Fruit fly (Drosophila melanogaster) whole organism, embryonic: ENCODE data around the gene Jon25Bi.

ENCODE experiments used
- Asciz ChIP-seq: fragments of 200-800 bp; sonication (Bioruptor generic); optimal IDR thresholded peaks from 2 replicates; lab custom pipeline; 2017; ENCODE audit warnings: missing biosample characterization, mild to moderate bottlenecking, missing genetic modification characterization, missing genetic modification reagents
- CG1024 ChIP-seq: fragments of 200-800 bp; sonication (Bioruptor generic); IDR thresholded peaks from 2 replicates; pipeline ENCODE4 v1.3.6; 2022; ENCODE audit warnings: missing biosample characterization, missing genetic modification characterization
- CG10274 ChIP-seq: fragments of 200-800 bp; sonication (Bioruptor generic); optimal IDR thresholded peaks from 3 replicates; lab custom pipeline; 2017; ENCODE audit warnings: missing biosample characterization, mild to moderate bottlenecking, missing genetic modification characterization
- CG11560 ChIP-seq: fragments of 200-800 bp; sonication (Bioruptor generic); IDR thresholded peaks from 3 replicates; pipeline ENCODE4 v1.3.6; 2022; ENCODE audit warnings: missing biosample characterization, missing genetic modification characterization
- CG12104 ChIP-seq: fragments of 200-800 bp; sonication (Bioruptor generic); optimal IDR thresholded peaks from 3 replicates; lab custom pipeline; 2016; ENCODE audit warnings: missing biosample characterization, missing genetic modification characterization
- CG12155 ChIP-seq: fragments of 200-800 bp; sonication (Bioruptor generic); optimal IDR thresholded peaks from 3 replicates; lab custom pipeline; 2016; ENCODE audit warnings: missing biosample characterization, missing genetic modification characterization
- CG12299 ChIP-seq: fragments of 200-800 bp; sonication (Bioruptor generic); optimal IDR thresholded peaks from 2 replicates; lab custom pipeline; 2018; ENCODE audit warnings: missing biosample characterization, mild to moderate bottlenecking, missing genetic modification characterization
- CG13287 ChIP-seq: fragments of 200-800 bp; sonication (Bioruptor generic); IDR thresholded peaks from 2 replicates; pipeline ENCODE4 v1.3.6; 2022; ENCODE audit warnings: missing biosample characterization, missing genetic modification characterization; ENCODE audit not compliant: partially characterized antibody
- CG14667 ChIP-seq: fragments of 200-800 bp; sonication (Bioruptor generic); IDR thresholded peaks from 2 replicates; pipeline ENCODE4 v1.3.6; 2022; ENCODE audit warnings: missing biosample characterization, missing genetic modification characterization
- CG15073 ChIP-seq: fragments of 200-800 bp; sonication (Bioruptor generic); optimal IDR thresholded peaks from 2 replicates; lab custom pipeline; 2016; ENCODE audit warnings: missing biosample characterization, missing genetic modification characterization
- CG17359 ChIP-seq: fragments of 200-800 bp; sonication (Bioruptor generic); optimal IDR thresholded peaks from 3 replicates; lab custom pipeline; 2018; ENCODE audit warnings: missing biosample characterization, mild to moderate bottlenecking, missing genetic modification characterization, moderate library complexity
- CG17385 ChIP-seq: fragments of 200-800 bp; sonication (Bioruptor generic); optimal IDR thresholded peaks from 3 replicates; lab custom pipeline; 2018; ENCODE audit warnings: missing biosample characterization, mild to moderate bottlenecking, missing genetic modification characterization
- CG18011 ChIP-seq: fragments of 200-800 bp; sonication (Bioruptor generic); optimal IDR thresholded peaks from 2 replicates; lab custom pipeline; 2017; ENCODE audit warnings: missing biosample characterization, missing genetic modification characterization, mild to moderate bottlenecking, moderate library complexity, missing genotype
- CG4328 ChIP-seq: fragments of 200-800 bp; sonication (Bioruptor generic); optimal IDR thresholded peaks from 3 replicates; lab custom pipeline; 2017; ENCODE audit warnings: missing biosample characterization, missing genetic modification reagents, missing genetic modification characterization
- CG4424 ChIP-seq: fragments of 200-800 bp; sonication (Bioruptor generic); optimal IDR thresholded peaks from 3 replicates; lab custom pipeline; 2016; ENCODE audit warnings: missing biosample characterization, missing genetic modification characterization
- CG4707 ChIP-seq: fragments of 200-800 bp; sonication (Bioruptor generic); optimal IDR thresholded peaks from 2 replicates; lab custom pipeline; 2018; ENCODE audit warnings: missing biosample characterization, mild to moderate bottlenecking, missing genetic modification characterization, moderate library complexity
- CG4854 ChIP-seq: fragments of 200-800 bp; sonication (Bioruptor generic); optimal IDR thresholded peaks from 2 replicates; lab custom pipeline; 2016; ENCODE audit warnings: missing biosample characterization, missing genetic modification characterization, inconsistent platforms
- CG6272 ChIP-seq: fragments of 200-800 bp; sonication (Bioruptor generic); IDR thresholded peaks from 2 replicates; pipeline ENCODE4 v1.3.6; 2022; ENCODE audit warnings: missing biosample characterization, missing genetic modification characterization
- CG6854 ChIP-seq: fragments of 200-800 bp; sonication (Bioruptor generic); optimal IDR thresholded peaks from 3 replicates; lab custom pipeline; 2017; ENCODE audit warnings: missing biosample characterization, mild to moderate bottlenecking, missing genetic modification characterization
- CG7786 ChIP-seq: fragments of 200-800 bp; sonication (Bioruptor generic); optimal IDR thresholded peaks from 2 replicates; lab custom pipeline; 2016; ENCODE audit warnings: missing biosample characterization, missing genetic modification characterization
- CG7839 ChIP-seq: fragments of 200-800 bp; sonication (Bioruptor generic); optimal IDR thresholded peaks from 3 replicates; lab custom pipeline; 2018; ENCODE audit warnings: missing biosample characterization, mild to moderate bottlenecking, missing genetic modification characterization, moderate library complexity
- CG8388 ChIP-seq: fragments of 200-800 bp; sonication (Bioruptor generic); optimal IDR thresholded peaks from 2 replicates; lab custom pipeline; 2019; ENCODE audit warnings: missing biosample characterization, mild to moderate bottlenecking, missing genetic modification characterization, moderate library complexity
- CG9437 ChIP-seq: fragments of 200-800 bp; sonication (Bioruptor generic); optimal IDR thresholded peaks from 2 replicates; lab custom pipeline; 2018; ENCODE audit warnings: missing biosample characterization, mild to moderate bottlenecking, missing genetic modification characterization
- CG9817 ChIP-seq: fragments of 200-800 bp; sonication (Bioruptor generic); optimal IDR thresholded peaks from 2 replicates; lab custom pipeline; 2018; ENCODE audit warnings: missing biosample characterization, mild to moderate bottlenecking, missing genetic modification characterization, moderate library complexity
- CG9876 ChIP-seq: fragments of 200-800 bp; sonication (Bioruptor generic); optimal IDR thresholded peaks from 2 replicates; lab custom pipeline; 2016; ENCODE audit warnings: missing biosample characterization, missing genetic modification characterization
- CTCF ChIP-seq: fragments of 200-800 bp; sonication (Bioruptor generic); optimal IDR thresholded peaks from 2 replicates; lab custom pipeline; 2017; ENCODE audit warnings: missing biosample characterization, mild to moderate bottlenecking, missing genetic modification characterization, moderate library complexity
- Chrac-16 ChIP-seq: fragments of 200-800 bp; sonication (Bioruptor generic); optimal IDR thresholded peaks from 3 replicates; lab custom pipeline; 2016; ENCODE audit warnings: missing biosample characterization, missing genetic modification characterization
- CkIIα-i1 ChIP-seq: fragments of 200-800 bp; sonication (Bioruptor generic); IDR thresholded peaks from 2 replicates; pipeline ENCODE4 v1.3.6; 2022; ENCODE audit warnings: missing biosample characterization, missing genetic modification characterization
- CoRest ChIP-seq: fragments of 200-800 bp; sonication (Bioruptor generic); optimal IDR thresholded peaks from 3 replicates; lab custom pipeline; 2018; ENCODE audit warnings: missing biosample characterization, mild to moderate bottlenecking, missing genetic modification characterization, moderate library complexity
- Doc3 ChIP-seq: fragments of 200-800 bp; sonication (Bioruptor generic); IDR thresholded peaks from 3 replicates; pipeline ENCODE4 v1.3.6; 2022; ENCODE audit warnings: missing biosample characterization, missing genetic modification characterization; ENCODE audit not compliant: partially characterized antibody
- ERR ChIP-seq: fragments of 200-800 bp; sonication (Bioruptor generic); optimal IDR thresholded peaks from 2 replicates; lab custom pipeline; 2016; ENCODE audit warnings: missing biosample characterization, missing genetic modification characterization
- Elba2 ChIP-seq: fragments of 200-800 bp; sonication (Bioruptor generic); optimal IDR thresholded peaks from 3 replicates; lab custom pipeline; 2016; ENCODE audit warnings: missing biosample characterization, missing genetic modification characterization
- Gsc ChIP-seq: fragments of 200-800 bp; sonication (Bioruptor generic); IDR thresholded peaks from 2 replicates; pipeline ENCODE4 v1.3.6; 2022; ENCODE audit warnings: missing biosample characterization, missing genetic modification characterization
- Lim3 ChIP-seq: fragments of 200-800 bp; sonication (Bioruptor generic); IDR thresholded peaks from 2 replicates; pipeline ENCODE4 v1.3.6; 2022; ENCODE audit warnings: missing biosample characterization, missing genetic modification characterization
- NC2β ChIP-seq: fragments of 200-800 bp; sonication (Bioruptor generic); optimal IDR thresholded peaks from 2 replicates; lab custom pipeline; 2016; ENCODE audit warnings: missing biosample characterization, missing genetic modification characterization
- Nf-YA ChIP-seq: fragments of 200-800 bp; sonication (Bioruptor generic); IDR thresholded peaks from 2 replicates; pipeline ENCODE4 v1.3.6; 2022; ENCODE audit warnings: missing biosample characterization, missing genetic modification characterization
- TFAM ChIP-seq: fragments of 200-800 bp; sonication (Bioruptor generic); optimal IDR thresholded peaks from 2 replicates; lab custom pipeline; 2017; ENCODE audit warnings: missing biosample characterization, missing genetic modification characterization, inconsistent platforms
- ap ChIP-seq: fragments of 200-800 bp; sonication (Bioruptor generic); IDR thresholded peaks from 2 replicates; pipeline ENCODE4 v1.3.6; 2022; ENCODE audit warnings: missing biosample characterization, missing genetic modification characterization
- disco-r ChIP-seq: fragments of 200-800 bp; sonication (Bioruptor generic); optimal IDR thresholded peaks from 2 replicates; lab custom pipeline; 2016; ENCODE audit warnings: missing biosample characterization, missing genetic modification characterization
- emc ChIP-seq: fragments of 200-800 bp; sonication (Bioruptor generic); optimal IDR thresholded peaks from 2 replicates; lab custom pipeline; 2016; ENCODE audit warnings: missing biosample characterization, missing genetic modification characterization
- esg ChIP-seq: fragments of 200-800 bp; sonication (Bioruptor generic); conservative IDR thresholded peaks from 2 replicates; pipeline ENCODE4 v1.3.6; 2022; ENCODE audit warnings: missing biosample characterization, missing genetic modification characterization
- lilli ChIP-seq: fragments of 200-800 bp; sonication (Bioruptor generic); optimal IDR thresholded peaks from 3 replicates; lab custom pipeline; 2016; ENCODE audit warnings: missing biosample characterization, missing genetic modification characterization
- lmd ChIP-seq: fragments of 200-800 bp; sonication (Bioruptor generic); IDR thresholded peaks from 2 replicates; pipeline ENCODE4 v1.3.6; 2022; ENCODE audit warnings: missing biosample characterization, missing genetic modification characterization
- nau ChIP-seq: fragments of 200-800 bp; sonication (Bioruptor generic); optimal IDR thresholded peaks from 3 replicates; lab custom pipeline; 2017; ENCODE audit warnings: missing biosample characterization, mild to moderate bottlenecking, missing genetic modification characterization, missing genetic modification reagents
- nerfin-1 ChIP-seq: fragments of 200-800 bp; sonication (Bioruptor generic); optimal IDR thresholded peaks from 3 replicates; lab custom pipeline; 2019; ENCODE audit warnings: missing biosample characterization, mild to moderate bottlenecking, missing genetic modification characterization, moderate library complexity
- prd ChIP-seq, 3 experiments: fragments of >200 bp in 2 of 3; fragments of 200-800 bp in 1 of 3; sonication (Bioruptor generic) in 1 of 3; optimal IDR thresholded peaks in 2 of 3; IDR thresholded peaks in 1 of 3; 2 replicates in 2 of 3; 3 replicates in 1 of 3; pipeline versions ENCODE4 v1.3.6 to Lab custom; 2017 to 2022; ENCODE audit warnings: missing biosample characterization in 1 of 3, missing genetic modification characterization in 1 of 3
- sc ChIP-seq, 3 experiments: fragments of >200 bp in 2 of 3; fragments of 200-800 bp in 1 of 3; sonication (Bioruptor generic) in 1 of 3; optimal IDR thresholded peaks; 2 replicates in 2 of 3; 3 replicates in 1 of 3; lab custom pipeline; 2017; ENCODE audit warnings: mild to moderate bottlenecking in 1 of 3, missing biosample characterization in 1 of 3, missing genetic modification characterization in 1 of 3, missing genetic modification reagents in 1 of 3
- shn ChIP-seq: fragments of 200-800 bp; sonication (Bioruptor generic); optimal IDR thresholded peaks from 3 replicates; lab custom pipeline; 2016; ENCODE audit warnings: missing biosample characterization, missing genetic modification characterization
- slp2 ChIP-seq: fragments of 200-800 bp; sonication (Bioruptor generic); optimal IDR thresholded peaks from 2 replicates; lab custom pipeline; 2016; ENCODE audit warnings: missing biosample characterization, missing genetic modification characterization
- tup ChIP-seq: fragments of 200-800 bp; sonication (Bioruptor generic); optimal IDR thresholded peaks from 2 replicates; lab custom pipeline; 2016; ENCODE audit warnings: missing biosample characterization, mild to moderate bottlenecking, missing genetic modification characterization, moderate library complexity
- vvl ChIP-seq: fragments of 200-800 bp; sonication (Bioruptor generic); IDR thresholded peaks from 2 replicates; pipeline ENCODE4 v1.3.6; 2022; ENCODE audit warnings: missing biosample characterization, missing genetic modification characterization

Gene Jon25Bi

DNA sequence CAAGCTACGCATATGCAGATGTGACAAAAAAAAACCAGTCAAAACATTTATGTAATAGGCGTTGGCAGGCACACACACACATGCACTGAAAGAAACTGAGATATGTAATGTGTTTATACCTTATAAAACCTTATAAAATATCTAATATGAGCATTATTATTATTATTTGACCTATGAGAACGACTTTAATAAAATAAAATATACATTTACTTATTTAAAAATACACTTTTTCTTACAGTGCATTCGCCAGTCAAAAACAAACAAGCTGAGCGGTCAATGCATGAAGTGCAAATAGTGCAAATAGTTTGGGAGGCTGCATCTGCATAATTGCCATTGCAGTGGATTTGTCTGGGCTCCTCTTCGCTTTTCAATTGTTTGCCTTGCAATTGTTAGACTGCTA, 47.0 kb downstream of the Jon25Bi start (continued):
- TF ChIP-seq CG6854 (GFP tag; lab: Kevin White, UChicago) (peak; percentile 62), prd (optimal IDR thresholded peaks at IDR 0.05; lab: Kevin White, UChicago) (no peak), prd (GFP tag; IDR thresholded peaks at IDR 0.05; lab: Robert Waterston, UW) (peak; percentile 67), slp2 (no peak), ERR (GFP tag; lab: Kevin White, UChicago) (no peak), CG4424 (GFP tag; lab: Kevin White, UChicago) (peak; percentile 74), CG8388 (GFP tag; lab: Kevin White, UChicago) (peak; percentile 77), lmd (GFP tag; lab: Robert Waterston, UW) (peak; percentile 60), vvl (peak; percentile 87), CG18011 (GFP tag; lab: Kevin White, UChicago) (peak; percentile 41), disco-r (GFP tag; lab: Kevin White, UChicago) (no peak), CG4707 (GFP tag; lab: Kevin White, UChicago) (peak; percentile 27), emc (GFP tag; lab: Kevin White, UChicago) (no peak), CG9817 (tag; lab: Kevin White, UChicago) (peak; percentile 21), CG14667 (GFP tag; lab: Robert Waterston, UW) (no peak), CG17385 (GFP tag; lab: Kevin White, UChicago) (peak; percentile 79), CG1024 (GFP tag; lab: Robert Waterston, UW) (peak; percentile 75), sc (optimal IDR thresholded peaks at IDR 0.05; lab: Kevin White, UChicago) (no peak), sc (GFP tag; optimal IDR thresholded peaks at IDR 0.05; lab: Kevin White, UChicago) (peak; percentile 48), tup (GFP tag; lab: Kevin White, UChicago) (no peak), CG9876 (GFP tag; lab: Kevin White, UChicago) (no peak), esg (GFP tag; lab: Robert Waterston, UW) (peak; percentile 75), CG11560 (tag; lab: Robert Waterston, UW) (no peak), CG10274 (GFP tag; lab: Kevin White, UChicago) (peak; percentile 18), nau (peak; percentile 74), CkIIα-i1 (GFP tag; lab: Robert Waterston, UW) (no peak), CG12155 (GFP tag; lab: Kevin White, UChicago) (no peak), nerfin-1 (tag; lab: Kevin White, UChicago) (peak; percentile 77), Lim3 (GFP tag; lab: Robert Waterston, UW) (peak; percentile 51; the same call in 1 of the 2 replicates), CG17359 (tag; lab: Kevin White, UChicago) (peak; percentile 91), Doc3 (GFP tag; lab: Robert Waterston, UW) (no peak), NC2β (no peak), Gsc (GFP tag; lab: Robert Waterston, UW) (no peak), CoRest (peak; percentile 74), CTCF (GFP tag; lab: Kevin White, UChicago) (no peak), Chrac-16 (peak; percentile 39), CG12104 (GFP tag; lab: Kevin White, UChicago) (peak; percentile 64), CG12299 (tag; lab: Kevin White, UChicago) (peak; percentile 32), CG9437 (peak; percentile 68), ap (GFP tag; lab: Robert Waterston, UW) (peak; percentile 61), Elba2 (GFP tag; lab: Kevin White, UChicago) (no peak), shn (GFP tag; lab: Kevin White, UChicago) (no peak), lilli (GFP tag; lab: Kevin White, UChicago) (peak; percentile 17), CG4328 (GFP tag; lab: Kevin White, UChicago) (peak; percentile 63), CG15073 (no peak), TFAM (GFP tag; lab: Kevin White, UChicago) (no peak), Nf-YA (GFP tag; lab: Robert Waterston, UW) (peak; percentile 60; the same call in 1 of the 2 replicates), CG7786 (GFP tag; lab: Kevin White, UChicago) (no peak), Asciz (GFP tag; lab: Kevin White, UChicago) (peak; percentile 82), CG13287 (no peak), CG6272 (GFP tag; lab: Robert Waterston, UW) (no peak), CG7839 (tag; lab: Kevin White, UChicago) (peak; percentile 70), CG4854 (GFP tag; lab: Kevin White, UChicago) (peak; percentile 40)
